Worm (Caenorhabditis elegans): ENCODE data around the gene H40L08.7.

DNA sequence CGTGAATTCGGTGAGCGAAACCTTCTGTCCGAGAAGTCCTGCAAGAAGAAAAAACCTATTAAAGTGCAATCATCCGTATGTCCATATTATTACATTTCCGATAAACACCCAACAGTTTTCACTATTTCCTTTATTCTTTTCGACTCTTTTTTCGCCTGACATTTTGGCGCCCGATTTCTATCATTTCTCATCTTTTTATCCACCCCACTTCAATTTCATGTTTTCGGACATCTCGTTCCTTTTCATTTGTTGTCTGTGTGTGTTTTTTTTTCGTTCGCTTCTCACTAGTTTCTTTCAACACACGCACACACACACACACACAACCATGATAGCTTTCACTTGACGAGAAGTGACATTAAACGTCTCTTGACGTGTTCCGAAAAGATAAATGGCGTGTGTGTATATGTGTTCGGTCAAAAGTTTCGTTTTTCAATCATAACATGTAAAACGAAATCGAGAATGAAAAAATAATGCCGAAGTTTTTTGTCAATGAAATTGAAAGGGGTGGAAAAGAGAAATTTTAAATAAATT lies 27.5 kb upstream of the H40L08.7 start:
- no peak for TF ChIP-seq mab-5 (tag; optimal IDR thresholded peaks at IDR 0.05)
- TF ChIP-seq pha-4 (tag; optimal IDR thresholded peaks at IDR 0.05): no peak
- TF ChIP-seq mep-1 (tag; optimal IDR thresholded peaks at IDR 0.05): no peak
